Fruit fly (Drosophila melanogaster) whole organism, pupa: ENCODE results near the gene spri.

Experiments used
- CG10348 ChIP-seq: fragments of 200-800 bp; sonication (Bioruptor generic); IDR thresholded peaks from 2 replicates; pipeline ENCODE4 v1.3.6; 2022; ENCODE audit warnings: missing biosample characterization, missing genetic modification characterization
- CG12605 ChIP-seq: fragments of 200-800 bp; sonication (Bioruptor generic); IDR thresholded peaks from 2 replicates; pipeline ENCODE4 v1.3.6; 2022; ENCODE audit warnings: missing biosample characterization, missing genetic modification characterization
- CG13204 ChIP-seq: fragments of 200-800 bp; sonication (Bioruptor generic); optimal IDR thresholded peaks from 2 replicates; lab custom pipeline; 2018; ENCODE audit warnings: missing biosample characterization, mild to moderate bottlenecking, missing genetic modification characterization, moderate library complexity
- CG14655 ChIP-seq: fragments of 200-800 bp; sonication (Bioruptor generic); optimal IDR thresholded peaks from 3 replicates; lab custom pipeline; 2017; ENCODE audit warnings: mild to moderate bottlenecking, missing biosample characterization, missing genetic modification reagents, missing genetic modification characterization
- CG15710 ChIP-seq: fragments of 200-800 bp; sonication (Bioruptor generic); optimal IDR thresholded peaks from 2 replicates; lab custom pipeline; 2018; ENCODE audit warnings: missing biosample characterization, mild to moderate bottlenecking, missing genetic modification characterization, moderate library complexity
- CG17806 ChIP-seq: fragments of 200-800 bp; sonication (Bioruptor generic); optimal IDR thresholded peaks from 2 replicates; lab custom pipeline; 2018; ENCODE audit warnings: missing biosample characterization, mild to moderate bottlenecking, missing genetic modification characterization, moderate library complexity
- CG32121 ChIP-seq: fragments of 200-800 bp; sonication (Bioruptor generic); IDR thresholded peaks from 2 replicates; pipeline ENCODE4 v1.3.6; 2022; ENCODE audit warnings: missing biosample characterization, missing genetic modification characterization
- CG34367 ChIP-seq: fragments of 200-800 bp; sonication (Bioruptor generic); optimal IDR thresholded peaks from 2 replicates; lab custom pipeline; 2018; ENCODE audit warnings: missing biosample characterization, mild to moderate bottlenecking, missing genetic modification characterization
- CG4496 ChIP-seq: fragments of 200-800 bp; sonication (Bioruptor generic); IDR thresholded peaks from 3 replicates; pipeline ENCODE4 v1.3.6; 2022; ENCODE audit warnings: missing biosample characterization, missing genetic modification characterization
- CG8159 ChIP-seq: fragments of 200-800 bp; sonication (Bioruptor generic); optimal IDR thresholded peaks from 3 replicates; lab custom pipeline; 2018; ENCODE audit warnings: missing biosample characterization, mild to moderate bottlenecking, missing genetic modification characterization, moderate library complexity
- CG8301 ChIP-seq: fragments of 200-800 bp; sonication (Bioruptor generic); optimal IDR thresholded peaks from 2 replicates; lab custom pipeline; 2018; ENCODE audit warnings: missing biosample characterization, mild to moderate bottlenecking, missing genetic modification characterization
- CG9948 ChIP-seq: fragments of 200-800 bp; sonication (Bioruptor generic); optimal IDR thresholded peaks from 2 replicates; lab custom pipeline; 2018; ENCODE audit warnings: missing biosample characterization, mild to moderate bottlenecking, missing genetic modification characterization, moderate library complexity
- D1 ChIP-seq: fragments of 200-800 bp; sonication (Bioruptor generic); optimal IDR thresholded peaks from 2 replicates; lab custom pipeline; 2018; ENCODE audit warnings: missing biosample characterization, mild to moderate bottlenecking, missing genetic modification characterization, moderate library complexity
- EcR ChIP-seq: fragments of 200-800 bp; sonication (Bioruptor generic); optimal IDR thresholded peaks from 3 replicates; lab custom pipeline; 2019; ENCODE audit warnings: missing biosample characterization, missing genetic modification characterization, mild to moderate bottlenecking, moderate library complexity, missing genetic modification reagents
- Ets98B ChIP-seq: fragments of 200-800 bp; sonication (Bioruptor generic); IDR thresholded peaks from 2 replicates; pipeline ENCODE4 v1.3.6; 2022; ENCODE audit warnings: missing biosample characterization, missing genetic modification characterization
- Pif1A ChIP-seq: fragments of 200-800 bp; sonication (Bioruptor generic); optimal IDR thresholded peaks from 3 replicates; lab custom pipeline; 2016; ENCODE audit warnings: missing biosample characterization, missing genetic modification characterization
- Pif1B ChIP-seq: fragments of 200-800 bp; sonication (Bioruptor generic); optimal IDR thresholded peaks from 3 replicates; lab custom pipeline; 2016; ENCODE audit warnings: missing biosample characterization, missing genetic modification characterization
- Snoo ChIP-seq: fragments of 200-800 bp; sonication (Bioruptor generic); optimal IDR thresholded peaks from 3 replicates; lab custom pipeline; 2017; ENCODE audit warnings: missing biosample characterization, mild to moderate bottlenecking, missing genetic modification characterization, inconsistent platforms
- fd96Ca ChIP-seq: fragments of 200-800 bp; sonication (Bioruptor generic); IDR thresholded peaks from 3 replicates; pipeline ENCODE4 v1.3.6; 2022; ENCODE audit warnings: missing biosample characterization, missing genetic modification characterization
- gl ChIP-seq: fragments of 200-800 bp; sonication (Bioruptor generic); optimal IDR thresholded peaks from 2 replicates; lab custom pipeline; 2018; ENCODE audit warnings: missing biosample characterization, mild to moderate bottlenecking, missing genetic modification characterization
- rn ChIP-seq: fragments of 200-800 bp; sonication (Bioruptor generic); IDR thresholded peaks from 2 replicates; pipeline ENCODE4 v1.3.6; 2022; ENCODE audit warnings: missing biosample characterization, missing genetic modification characterization

spri gene

DNA sequence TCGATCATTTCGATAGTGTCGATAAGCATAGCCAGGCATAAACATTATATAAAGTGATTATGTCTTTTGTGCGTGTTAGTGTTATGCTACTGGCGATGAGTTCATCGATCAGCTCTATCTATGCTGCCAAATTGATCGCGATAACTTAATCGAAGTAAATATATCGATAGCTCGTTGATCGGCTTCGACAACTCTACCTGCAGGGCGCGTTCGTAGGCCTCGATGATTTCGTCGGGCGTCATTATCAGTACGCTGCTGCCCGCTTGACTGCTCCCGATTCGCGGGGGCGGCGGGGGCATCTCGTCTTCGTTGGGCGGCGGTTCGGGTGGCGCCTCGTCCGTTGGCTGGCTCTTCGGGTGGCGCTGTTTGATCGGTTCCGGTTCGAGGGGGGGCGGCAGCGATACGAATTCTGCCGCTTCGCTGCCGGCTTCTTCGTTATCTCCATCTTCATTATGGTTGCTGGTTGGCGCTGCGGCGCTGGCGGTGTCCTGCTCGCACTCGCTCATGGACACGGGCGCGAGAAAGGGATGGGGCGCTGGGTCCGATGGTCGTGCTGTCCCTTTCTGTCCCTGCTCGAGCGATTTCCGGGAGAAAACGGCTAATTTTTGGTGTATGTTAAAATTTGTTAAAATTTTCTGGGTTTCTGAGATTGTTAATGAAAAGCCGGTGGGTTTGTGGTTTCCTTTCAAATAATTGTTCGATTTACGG is 17.0 kb upstream of the spri start, which contains the start of gene CG1628:
TSS of gene CG1628 (minus strand) at position 658 of the 708 bp plus-strand sequence.
- no peak for TF ChIP-seq CG8301
- peak; percentile 97 for TF ChIP-seq CG13204
- no peak for TF ChIP-seq rn (GFP tag; lab: Robert Waterston, UW)
- 0 out of 2 replicates have a peak, but pooled peaks have one; percentile 21 for TF ChIP-seq CG12605 (GFP tag; lab: Robert Waterston, UW)
- no peak for TF ChIP-seq CG34367 (tag; lab: Kevin White, UChicago)
- TF ChIP-seq Ets98B (GFP tag; lab: Robert Waterston, UW) = peak; percentile 36; the same call in 1 of the 2 replicates
- TF ChIP-seq fd96Ca (GFP tag; lab: Robert Waterston, UW) = 0 out of 3 replicates have a peak, but pooled peaks have one; percentile 44
- no peak for TF ChIP-seq Snoo (tag; lab: Kevin White, UChicago)
- peak; percentile 76 for TF ChIP-seq CG4496 (GFP tag; lab: Robert Waterston, UW)

DNA sequence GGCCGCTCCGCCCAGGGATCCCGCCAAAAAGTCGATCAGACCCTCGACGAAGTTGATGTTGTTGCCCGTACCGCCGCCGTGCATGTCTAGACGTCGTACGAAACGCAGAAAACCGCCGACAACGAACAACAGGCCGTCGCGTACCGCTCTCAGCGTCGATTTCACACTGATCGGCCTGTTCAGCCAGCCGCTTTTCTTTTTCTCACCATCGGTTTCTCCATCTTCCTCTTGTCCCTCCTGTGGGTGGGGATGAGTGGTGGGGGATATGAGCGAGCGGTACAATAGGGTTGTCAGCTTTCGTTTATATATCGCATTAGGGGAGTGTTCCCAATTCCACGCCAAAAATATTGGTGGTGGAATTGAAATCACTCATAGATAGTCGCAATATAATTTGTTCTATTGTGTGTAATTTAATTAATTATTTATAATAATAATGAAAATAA is 16.3 kb upstream of the spri start:
- TF ChIP-seq CG10348 (GFP tag; lab: Robert Waterston, UW) = no peak
- peak; percentile 43 for TF ChIP-seq CG8159 (tag; lab: Kevin White, UChicago)
- TF ChIP-seq CG15710 (tag; lab: Kevin White, UChicago) = peak; percentile 25
- peak; percentile 7; the same call in 1 of the 2 replicates for TF ChIP-seq Ets98B (GFP tag; lab: Robert Waterston, UW)
- TF ChIP-seq EcR (GFP tag; lab: Kevin White, UChicago) = no peak
- TF ChIP-seq CG13204 = peak; percentile 98
- TF ChIP-seq gl (tag; lab: Kevin White, UChicago) = no peak

DNA sequence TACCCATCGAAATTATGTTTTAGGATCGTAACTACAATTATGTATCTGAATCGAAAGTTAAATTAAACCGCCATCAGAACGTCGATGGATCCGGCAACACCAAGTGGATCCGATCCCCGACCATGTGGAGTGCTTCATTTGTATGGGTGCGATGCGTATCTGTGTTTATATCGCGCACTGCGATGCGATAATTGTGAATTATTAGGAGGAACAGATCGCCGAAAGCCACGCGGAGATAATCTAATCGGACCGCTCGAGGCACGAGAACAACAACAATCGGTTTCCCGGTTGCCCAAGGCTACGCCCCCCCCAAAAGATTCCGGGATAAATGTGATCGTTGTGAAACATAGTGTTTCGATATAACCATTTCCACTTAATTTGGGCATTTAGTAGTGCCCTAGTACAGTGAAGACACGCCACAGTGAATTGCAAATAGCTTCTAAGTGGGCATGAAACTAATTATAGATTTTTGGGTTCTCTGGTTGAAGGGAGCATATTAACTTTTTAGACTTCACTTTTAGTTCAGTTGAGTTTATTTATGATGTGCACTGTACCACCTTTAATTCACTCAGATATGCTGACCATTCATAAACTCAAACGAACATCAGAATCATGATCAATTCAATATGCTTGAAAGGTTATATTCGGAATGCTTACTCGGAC is 15.2 kb upstream of the spri start:
- TF ChIP-seq CG10348 (GFP tag; lab: Robert Waterston, UW) (no peak), CG17806 (no peak), EcR (GFP tag; lab: Kevin White, UChicago) (no peak), Ets98B (GFP tag; lab: Robert Waterston, UW) (peak; percentile 41; the same call in 1 of the 2 replicates), fd96Ca (GFP tag; lab: Robert Waterston, UW) (peak; percentile 24; the same call in 2 of the 3 replicates), CG34367 (tag; lab: Kevin White, UChicago) (no peak), gl (tag; lab: Kevin White, UChicago) (no peak)

DNA sequence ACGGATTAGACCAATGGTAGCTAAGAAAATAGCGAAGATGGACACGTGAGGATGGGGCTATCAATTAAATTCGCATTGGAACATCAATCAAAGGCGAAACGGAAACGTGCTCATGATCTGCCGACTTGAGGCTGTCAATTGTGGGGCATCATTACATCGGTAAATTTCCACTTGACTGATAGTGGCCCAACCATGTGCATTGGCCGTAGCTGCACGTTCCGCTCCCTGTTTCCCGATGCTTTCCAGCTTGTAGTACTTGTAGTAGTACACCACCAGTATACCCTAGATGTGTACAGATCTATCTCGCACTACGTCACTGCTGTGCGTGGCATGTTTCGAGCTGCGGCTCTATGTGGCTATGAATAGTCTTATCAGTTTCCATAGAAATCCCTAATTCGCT is 14.1 kb upstream of the spri start:
- TF ChIP-seq CG4496 (GFP tag; lab: Robert Waterston, UW) = no peak
- TF ChIP-seq CG8159 (tag; lab: Kevin White, UChicago) = no peak
- TF ChIP-seq CG13204 = no peak
- no peak for TF ChIP-seq EcR (GFP tag; lab: Kevin White, UChicago)
- TF ChIP-seq rn (GFP tag; lab: Robert Waterston, UW) = no peak
- no peak for TF ChIP-seq CG12605 (GFP tag; lab: Robert Waterston, UW)
- TF ChIP-seq Pif1B = no peak
- TF ChIP-seq CG34367 (tag; lab: Kevin White, UChicago) = no peak
- no peak for TF ChIP-seq CG9948 (tag; lab: Kevin White, UChicago)

DNA sequence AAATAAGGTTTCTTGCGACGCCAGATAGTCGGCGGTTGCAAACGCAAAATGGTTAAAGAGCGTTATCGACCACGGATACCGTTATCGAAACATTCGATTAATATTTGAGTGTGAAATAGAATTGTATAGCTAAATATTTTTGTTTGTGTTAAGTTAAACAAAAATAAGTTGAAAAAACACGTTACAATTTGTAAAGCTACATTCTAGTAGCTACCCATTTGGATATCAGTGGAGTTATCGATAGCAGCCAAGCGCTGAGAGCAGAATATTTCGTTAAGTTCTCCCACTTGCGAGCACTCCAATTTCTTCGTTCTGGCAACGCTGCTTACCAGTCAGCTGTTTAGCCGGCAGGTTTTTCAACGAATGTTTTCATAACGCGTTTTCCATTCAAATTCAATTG is 10.6 kb upstream of the spri start, which contains the start of the genes Hmr and CG2124:
TSS of gene Hmr (minus strand) at position 43 of the 400 bp plus-strand sequence.
TSS of gene CG2124 (plus strand) at position 310 of the 400 bp plus-strand sequence.
- TF ChIP-seq Pif1A (GFP tag; lab: Kevin White, UChicago) = no peak
- no peak for TF ChIP-seq fd96Ca (GFP tag; lab: Robert Waterston, UW)
- no peak for TF ChIP-seq EcR (GFP tag; lab: Kevin White, UChicago)
- TF ChIP-seq CG8301 = no peak
- no peak for TF ChIP-seq CG32121
- TF ChIP-seq CG8159 (tag; lab: Kevin White, UChicago) = no peak
- TF ChIP-seq Ets98B (GFP tag; lab: Robert Waterston, UW) = no peak
- no peak for TF ChIP-seq Pif1B
- TF ChIP-seq CG9948 (tag; lab: Kevin White, UChicago) = no peak
- TF ChIP-seq CG12605 (GFP tag; lab: Robert Waterston, UW) = no peak
- TF ChIP-seq gl (tag; lab: Kevin White, UChicago) = no peak

DNA sequence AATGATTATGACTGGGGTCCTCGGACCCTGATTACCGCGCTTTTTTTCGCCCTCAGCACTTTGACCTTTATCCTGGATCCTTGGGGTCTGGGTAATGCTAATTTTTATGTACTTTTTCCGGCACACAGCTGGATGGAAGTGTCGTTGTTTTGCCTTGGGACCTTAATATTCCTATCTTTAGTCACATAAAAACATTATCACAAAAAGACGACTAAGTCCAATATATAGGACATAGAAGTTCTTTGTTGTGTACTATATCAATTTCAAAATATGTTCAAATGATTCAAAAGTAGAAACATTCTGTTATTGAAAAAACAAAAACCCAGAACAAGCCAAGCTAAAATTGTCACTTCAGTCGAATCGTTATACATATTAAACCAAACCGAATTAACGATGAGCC is 3.6 kb upstream of the spri start, which contains the start of gene Rab9D:
TSS of gene Rab9D (plus strand) at position 301 of the 400 bp plus-strand sequence.
- TF ChIP-seq Ets98B (GFP tag; lab: Robert Waterston, UW) = no peak
- no peak for TF ChIP-seq CG17806
- no peak for TF ChIP-seq EcR (GFP tag; lab: Kevin White, UChicago)
- TF ChIP-seq Pif1A (GFP tag; lab: Kevin White, UChicago) = no peak

DNA sequence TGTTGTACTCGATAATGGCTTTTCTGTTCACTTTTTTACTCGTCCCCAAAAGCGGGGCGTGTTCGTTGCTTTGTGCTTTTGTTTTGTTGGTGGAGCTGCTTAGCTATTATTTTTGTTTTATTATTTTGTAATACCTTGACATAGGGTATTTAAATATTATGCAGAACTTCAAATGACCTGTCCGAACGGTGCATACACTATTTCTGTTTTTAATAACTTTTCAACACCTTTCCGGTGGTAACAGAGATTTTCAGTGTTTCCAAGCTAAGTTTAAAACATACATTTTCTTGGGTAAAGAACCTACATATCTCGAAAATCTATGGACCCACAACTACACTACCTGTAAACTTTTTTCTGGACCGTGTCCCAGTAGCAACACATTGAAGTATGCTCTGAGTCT is 2.2 kb upstream of the spri start:
- TF ChIP-seq CG17806 = peak; percentile 48
- peak; percentile 91 for TF ChIP-seq fd96Ca (GFP tag; lab: Robert Waterston, UW)
- peak; percentile 84 for TF ChIP-seq CG4496 (GFP tag; lab: Robert Waterston, UW)
- TF ChIP-seq CG32121 = peak; percentile 75
- peak; percentile 59 for TF ChIP-seq rn (GFP tag; lab: Robert Waterston, UW)
- peak; percentile 63 for TF ChIP-seq CG8159 (tag; lab: Kevin White, UChicago)
- TF ChIP-seq Pif1A (GFP tag; lab: Kevin White, UChicago) = no peak
- peak; percentile 54 for TF ChIP-seq CG9948 (tag; lab: Kevin White, UChicago)
- no peak for TF ChIP-seq gl (tag; lab: Kevin White, UChicago)
- TF ChIP-seq CG10348 (GFP tag; lab: Robert Waterston, UW) = peak; percentile 39; the same call in 1 of the 2 replicates
- no peak for TF ChIP-seq D1 (tag; lab: Kevin White, UChicago)
- TF ChIP-seq Pif1B = no peak
- peak; percentile 82 for TF ChIP-seq Ets98B (GFP tag; lab: Robert Waterston, UW)
- peak; percentile 67 for TF ChIP-seq CG15710 (tag; lab: Kevin White, UChicago)
- peak; percentile 5 for TF ChIP-seq Snoo (tag; lab: Kevin White, UChicago)
- TF ChIP-seq CG12605 (GFP tag; lab: Robert Waterston, UW) = peak; percentile 70; the same call in 1 of the 2 replicates
- TF ChIP-seq CG34367 (tag; lab: Kevin White, UChicago) = peak; percentile 46
- no peak for TF ChIP-seq EcR (GFP tag; lab: Kevin White, UChicago)
- TF ChIP-seq CG13204 = no peak
- TF ChIP-seq CG14655 (GFP tag; lab: Kevin White, UChicago) = no peak
- TF ChIP-seq CG8301 = peak; percentile 67
